Fruit fly (Drosophila melanogaster) whole organism, pupa: ENCODE measurements around the gene melt.
A peak's percentile ranks its signal among the peaks of the same experiment; 100 is the strongest.

Source experiments
- CG10348 ChIP-seq: fragments of 200-800 bp; sonication (Bioruptor generic); IDR thresholded peaks from 2 replicates; pipeline ENCODE4 v1.3.6; 2022; ENCODE audit warnings: missing biosample characterization, missing genetic modification characterization
- CG13204 ChIP-seq: fragments of 200-800 bp; sonication (Bioruptor generic); optimal IDR thresholded peaks from 2 replicates; lab custom pipeline; 2018; ENCODE audit warnings: missing biosample characterization, mild to moderate bottlenecking, missing genetic modification characterization, moderate library complexity
- CG15710 ChIP-seq: fragments of 200-800 bp; sonication (Bioruptor generic); optimal IDR thresholded peaks from 2 replicates; lab custom pipeline; 2018; ENCODE audit warnings: missing biosample characterization, mild to moderate bottlenecking, missing genetic modification characterization, moderate library complexity
- CG17806 ChIP-seq: fragments of 200-800 bp; sonication (Bioruptor generic); optimal IDR thresholded peaks from 2 replicates; lab custom pipeline; 2018; ENCODE audit warnings: missing biosample characterization, mild to moderate bottlenecking, missing genetic modification characterization, moderate library complexity
- CG4496 ChIP-seq: fragments of 200-800 bp; sonication (Bioruptor generic); IDR thresholded peaks from 3 replicates; pipeline ENCODE4 v1.3.6; 2022; ENCODE audit warnings: missing biosample characterization, missing genetic modification characterization
- D1 ChIP-seq: fragments of 200-800 bp; sonication (Bioruptor generic); optimal IDR thresholded peaks from 2 replicates; lab custom pipeline; 2018; ENCODE audit warnings: missing biosample characterization, mild to moderate bottlenecking, missing genetic modification characterization, moderate library complexity
- EcR ChIP-seq: fragments of 200-800 bp; sonication (Bioruptor generic); optimal IDR thresholded peaks from 3 replicates; lab custom pipeline; 2019; ENCODE audit warnings: missing biosample characterization, missing genetic modification characterization, mild to moderate bottlenecking, moderate library complexity, missing genetic modification reagents
- fd96Ca ChIP-seq: fragments of 200-800 bp; sonication (Bioruptor generic); IDR thresholded peaks from 3 replicates; pipeline ENCODE4 v1.3.6; 2022; ENCODE audit warnings: missing biosample characterization, missing genetic modification characterization

- TF ChIP-seq CG15710 (tag; lab: Kevin White, UChicago) (peak; percentile 15), fd96Ca (GFP tag; lab: Robert Waterston, UW) (peak; percentile 68), D1 (tag; lab: Kevin White, UChicago) (no peak), CG4496 (GFP tag; lab: Robert Waterston, UW) (peak; percentile 85; the same call in 2 of the 3 replicates), CG13204 (GFP tag; lab: Kevin White, UChicago) (no peak), CG10348 (GFP tag; lab: Robert Waterston, UW) (no peak), CG17806 (tag; lab: Kevin White, UChicago) (peak; percentile 44), EcR (GFP tag; lab: Kevin White, UChicago) (no peak)
Measured at dm6 chr3L:7151521-7152465, 17.5 kb downstream of the melt start.
